Worm (Caenorhabditis elegans) whole organism, L1 larva: ENCODE data around the gene T12G3.2.

Experiments
- C16A3.4 ChIP-seq: fragments of 150-350 bp; optimal IDR thresholded peaks from 2 replicates; lab custom pipeline; 2014; ENCODE audit warnings: missing biosample characterization, missing genetic modification characterization
- C34B4.2 ChIP-seq: sonication (generic microtip); optimal IDR thresholded peaks from 2 replicates; lab custom pipeline; 2017; ENCODE audit warnings: mild to moderate bottlenecking, missing genetic modification characterization, missing compliant biosample characterization
- F16B12.6 ChIP-seq: fragments of 150-350 bp; optimal IDR thresholded peaks from 2 replicates; lab custom pipeline; 2014; ENCODE audit warnings: missing biosample characterization, missing genetic modification characterization
- aly-2 ChIP-seq: fragments of 150-350 bp; optimal IDR thresholded peaks from 2 replicates; lab custom pipeline; 2014; ENCODE audit warnings: missing biosample characterization, missing genetic modification characterization
- blmp-1 ChIP-seq: fragments of 150-350 bp; optimal IDR thresholded peaks from 2 replicates; lab custom pipeline; 2014; ENCODE audit warnings: missing biosample characterization, missing genetic modification characterization
- ceh-88 ChIP-seq: fragments of 200-800 bp; sonication (Bioruptor generic); IDR thresholded peaks from 2 replicates; pipeline ENCODE4 v1.3.6; 2022; ENCODE audit warnings: missing genetic modification characterization, missing compliant biosample characterization
- ceh-90 ChIP-seq: sonication (generic microtip); optimal IDR thresholded peaks from 2 replicates; lab custom pipeline; 2016; ENCODE audit warnings: missing genetic modification characterization, missing compliant biosample characterization
- ces-1 ChIP-seq: fragments of 150-350 bp; optimal IDR thresholded peaks from 2 replicates; lab custom pipeline; 2014; ENCODE audit warnings: missing biosample characterization, missing genetic modification reagents, missing genetic modification characterization
- dpl-1 ChIP-seq, 3 experiments: fragments of 150-350 bp in 2 of 3; sonication (generic microtip) in 1 of 3; optimal IDR thresholded peaks; 2 replicates each; lab custom pipeline; 2014 to 2017; ENCODE audit warnings: missing biosample characterization in 3 of 3, missing genetic modification characterization in 3 of 3, missing genetic modification reagents in 3 of 3
- efl-3 ChIP-seq: fragments of 200-800 bp; sonication (Bioruptor generic); optimal IDR thresholded peaks from 2 replicates; lab custom pipeline; 2018; ENCODE audit warnings: mild to moderate bottlenecking, missing genetic modification characterization, missing compliant biosample characterization
- egl-13 ChIP-seq: sonication (generic microtip); optimal IDR thresholded peaks from 2 replicates; lab custom pipeline; 2016; ENCODE audit warnings: missing genotype, missing genetic modification reagents, missing genetic modification characterization, missing compliant biosample characterization
- elt-2 ChIP-seq: sonication (generic microtip); optimal IDR thresholded peaks from 2 replicates; lab custom pipeline; 2016; ENCODE audit warnings: missing genetic modification characterization, mild to moderate bottlenecking, inconsistent platforms, missing compliant biosample characterization, missing genetic modification reagents
- elt-3 ChIP-seq, 6 experiments: fragments of 150-350 bp in 1 of 6; sonication (generic microtip); optimal IDR thresholded peaks; 2 replicates each; lab custom pipeline; 2017 to 2018; ENCODE audit warnings: missing biosample characterization in 6 of 6, missing genetic modification characterization in 6 of 6, inconsistent platforms in 1 of 6
- fkh-10 ChIP-seq: sonication (generic microtip); optimal IDR thresholded peaks from 2 replicates; lab custom pipeline; 2017; ENCODE audit warnings: missing biosample characterization, missing genetic modification reagents, missing genetic modification characterization
- fkh-8 ChIP-seq: sonication (generic microtip); optimal IDR thresholded peaks from 2 replicates; lab custom pipeline; 2016; ENCODE audit warnings: mild to moderate bottlenecking, missing genetic modification characterization, missing compliant biosample characterization
- fos-1 ChIP-seq: fragments of 150-350 bp; optimal IDR thresholded peaks from 2 replicates; lab custom pipeline; 2014; ENCODE audit warnings: missing biosample characterization, missing genetic modification characterization
- hpl-2 ChIP-seq: fragments of 150-350 bp; optimal IDR thresholded peaks from 2 replicates; lab custom pipeline; 2014; ENCODE audit warnings: missing biosample characterization, missing genetic modification reagents, missing genetic modification characterization
- irx-1 ChIP-seq: sonication (generic microtip); optimal IDR thresholded peaks from 2 replicates; lab custom pipeline; 2016; ENCODE audit warnings: missing genetic modification characterization, missing compliant biosample characterization
- jun-1 ChIP-seq: fragments of 150-350 bp; optimal IDR thresholded peaks from 2 replicates; lab custom pipeline; 2014; ENCODE audit warnings: missing biosample characterization, missing genetic modification reagents, missing genetic modification characterization
- lin-14 ChIP-seq: fragments of 200-800 bp; sonication (Bioruptor generic); optimal IDR thresholded peaks from 2 replicates; lab custom pipeline; 2018; ENCODE audit warnings: mild to moderate bottlenecking, missing genetic modification characterization, moderate library complexity, missing compliant biosample characterization
- lin-15B ChIP-seq: fragments of 150-350 bp; sonication (generic microtip); optimal IDR thresholded peaks from 3 replicates; lab custom pipeline; 2014; ENCODE audit warnings: missing biosample characterization, missing genetic modification characterization
- lin-35 ChIP-seq, 2 experiments: fragments of 150-350 bp; optimal IDR thresholded peaks; 2 replicates each; lab custom pipeline; 2014; ENCODE audit warnings: missing biosample characterization in 2 of 2, missing genetic modification characterization in 2 of 2, missing genetic modification reagents in 2 of 2
- lir-3 ChIP-seq: sonication (generic microtip); optimal IDR thresholded peaks from 2 replicates; lab custom pipeline; 2016; ENCODE audit warnings: mild to moderate bottlenecking, missing genetic modification characterization, moderate library complexity, missing compliant biosample characterization; ENCODE audit not compliant: poor library complexity
- lsy-2 ChIP-seq, 2 experiments: fragments of 150-350 bp; optimal IDR thresholded peaks; 2 replicates each; lab custom pipeline; 2014; ENCODE audit warnings: missing biosample characterization in 2 of 2, missing genetic modification characterization in 2 of 2
- mab-9 ChIP-seq: fragments of 200-800 bp; sonication (Bioruptor generic); IDR thresholded peaks from 2 replicates; pipeline ENCODE4 v1.3.6; 2022; ENCODE audit warnings: missing genetic modification reagents, missing genetic modification characterization, missing compliant biosample characterization
- mef-2 ChIP-seq: fragments of 150-350 bp; optimal IDR thresholded peaks from 2 replicates; lab custom pipeline; 2014; ENCODE audit warnings: missing biosample characterization, missing genetic modification characterization
- mep-1 ChIP-seq: fragments of 150-350 bp; optimal IDR thresholded peaks from 2 replicates; lab custom pipeline; 2014; ENCODE audit warnings: missing biosample characterization, missing genetic modification characterization
- nhr-19 ChIP-seq: fragments of 200-800 bp; sonication (Bioruptor generic); conservative IDR thresholded peaks from 2 replicates; pipeline ENCODE4 v1.3.6; 2022; ENCODE audit warnings: missing genetic modification characterization, missing compliant biosample characterization
- nhr-20 ChIP-seq: sonication (generic microtip); optimal IDR thresholded peaks from 2 replicates; lab custom pipeline; 2016; ENCODE audit warnings: mild to moderate bottlenecking, missing genetic modification characterization, missing compliant biosample characterization
- nhr-237 ChIP-seq: fragments of 150-350 bp; optimal IDR thresholded peaks from 2 replicates; lab custom pipeline; 2014; ENCODE audit warnings: missing biosample characterization, missing genetic modification characterization
- nhr-28 ChIP-seq: fragments of 150-350 bp; optimal IDR thresholded peaks from 2 replicates; lab custom pipeline; 2014; ENCODE audit warnings: missing biosample characterization, missing genetic modification characterization
- nhr-85 ChIP-seq: sonication (generic microtip); peaks from one replicate; lab custom pipeline; 2016; ENCODE audit warnings: missing genetic modification characterization, inconsistent platforms, missing compliant biosample characterization
- nhr-90 ChIP-seq: sonication (generic microtip); optimal IDR thresholded peaks from 2 replicates; lab custom pipeline; 2016; ENCODE audit warnings: mild to moderate bottlenecking, missing genetic modification characterization, missing compliant biosample characterization; ENCODE audit not compliant: poor library complexity
- pag-3 ChIP-seq: sonication (generic microtip); optimal IDR thresholded peaks from 2 replicates; lab custom pipeline; 2017; ENCODE audit warnings: missing genetic modification characterization, mild to moderate bottlenecking, missing compliant biosample characterization, antibody characterized with exemption, borderline replicate concordance; ENCODE audit not compliant: insufficient read depth
- pax-3 ChIP-seq: fragments of 200-800 bp; sonication (Bioruptor generic); optimal IDR thresholded peaks from 2 replicates; lab custom pipeline; 2018; ENCODE audit warnings: mild to moderate bottlenecking, missing genetic modification characterization, moderate library complexity, missing compliant biosample characterization
- pqm-1 ChIP-seq: sonication (generic microtip); optimal IDR thresholded peaks from 3 replicates; lab custom pipeline; 2017; ENCODE audit warnings: missing biosample characterization, missing genetic modification characterization
- snpc-4 ChIP-seq: fragments of 150-350 bp; optimal IDR thresholded peaks from 2 replicates; lab custom pipeline; 2014; ENCODE audit warnings: missing biosample characterization, missing genetic modification characterization
- sox-4 ChIP-seq: sonication (generic microtip); optimal IDR thresholded peaks from 2 replicates; lab custom pipeline; 2016; ENCODE audit warnings: missing genetic modification characterization, missing compliant biosample characterization
- sptf-1 ChIP-seq: fragments of 150-350 bp; optimal IDR thresholded peaks from 2 replicates; lab custom pipeline; 2014; ENCODE audit warnings: missing biosample characterization, missing genetic modification characterization
- sup-37 ChIP-seq: fragments of 200-800 bp; sonication (Bioruptor generic); optimal IDR thresholded peaks from 2 replicates; lab custom pipeline; 2018; ENCODE audit warnings: mild to moderate bottlenecking, missing genetic modification characterization, missing compliant biosample characterization
- swsn-7 ChIP-seq: sonication (generic microtip); optimal IDR thresholded peaks from 2 replicates; lab custom pipeline; 2016; ENCODE audit warnings: missing genetic modification characterization, missing compliant biosample characterization
- tbx-2 ChIP-seq: sonication (generic microtip); optimal IDR thresholded peaks from 2 replicates; lab custom pipeline; 2016; ENCODE audit warnings: missing genetic modification characterization, missing compliant biosample characterization
- unc-130 ChIP-seq: fragments of 150-350 bp; optimal IDR thresholded peaks from 2 replicates; lab custom pipeline; 2017; ENCODE audit warnings: missing biosample characterization, missing genetic modification characterization, inconsistent platforms
- unc-30 ChIP-seq: sonication (generic microtip); optimal IDR thresholded peaks from 2 replicates; lab custom pipeline; 2017; ENCODE audit warnings: missing biosample characterization, missing genetic modification characterization
- unc-98 ChIP-seq: fragments of 200-800 bp; sonication (Bioruptor generic); IDR thresholded peaks from 2 replicates; pipeline ENCODE4 v1.3.6; 2022; ENCODE audit warnings: missing genetic modification characterization, missing compliant biosample characterization
- xbp-1 ChIP-seq: sonication (generic microtip); optimal IDR thresholded peaks from 2 replicates; lab custom pipeline; 2016; ENCODE audit warnings: missing genetic modification characterization, missing compliant biosample characterization
- zag-1 ChIP-seq: fragments of 150-350 bp; optimal IDR thresholded peaks from 2 replicates; lab custom pipeline; 2014; ENCODE audit warnings: missing biosample characterization, missing genetic modification characterization

The T12G3.2 gene

ce11 chrIV:12012439-12013003 lies 34.2 kb downstream of the T12G3.2 start (continued):
- peak; percentile 90 for TF ChIP-seq pag-3 (tag; lab: Kevin White, UChicago)
- TF ChIP-seq jun-1 (tag; lab: Kevin White, UChicago), result no peak
- no peak for TF ChIP-seq lir-3
- peak; percentile 27 for TF ChIP-seq swsn-7 (tag; lab: Kevin White, UChicago)
- TF ChIP-seq mef-2 (tag; lab: Kevin White, UChicago), result no peak
- peak; percentile 44 for TF ChIP-seq nhr-19
- no peak for TF ChIP-seq nhr-237 (tag; lab: Kevin White, UChicago)
- peak; percentile 25 for TF ChIP-seq xbp-1 (tag; lab: Kevin White, UChicago)
- TF ChIP-seq fkh-8, result no peak
- no peak for TF ChIP-seq zag-1 (tag; lab: Kevin White, UChicago)
- no peak for TF ChIP-seq C34B4.2 (tag; lab: Kevin White, UChicago)
- no peak for TF ChIP-seq nhr-90
- no peak for TF ChIP-seq sox-4 (tag; lab: Kevin White, UChicago)
- TF ChIP-seq blmp-1, result no peak
- TF ChIP-seq efl-3 (GFP tag; lab: Kevin White, UChicago), result no peak
- no peak for TF ChIP-seq fkh-10 (GFP tag; lab: Kevin White, UChicago)
- TF ChIP-seq unc-30 (tag; lab: Kevin White, UChicago), result no peak
- no peak for TF ChIP-seq nhr-85 (tag; lab: Kevin White, UChicago)
- TF ChIP-seq unc-98 (GFP tag; lab: Robert Waterston, UW), result no peak
- TF ChIP-seq pqm-1 (tag; lab: Kevin White, UChicago), result no peak
- no peak for TF ChIP-seq ceh-88 (GFP tag; lab: Robert Waterston, UW)
- TF ChIP-seq ces-1, result no peak
- no peak for TF ChIP-seq nhr-28
- TF ChIP-seq lin-35 (GFP tag; optimal IDR thresholded peaks at IDR 0.05; lab: Kevin White, UChicago), result peak in 1 of 2 experiments; percentile 12
- TF ChIP-seq mab-9 (GFP tag; lab: Robert Waterston, UW), result no peak
- peak; percentile 32 for TF ChIP-seq nhr-20 (tag; lab: Kevin White, UChicago)
- no peak for TF ChIP-seq ceh-90 (tag; lab: Kevin White, UChicago)
- no peak for TF ChIP-seq snpc-4 (tag; lab: Kevin White, UChicago)
- peak in 1 of 2 experiments; percentile 22 for TF ChIP-seq lsy-2 (tag; optimal IDR thresholded peaks at IDR 0.05; lab: Kevin White, UChicago)
- TF ChIP-seq dpl-1 (GFP tag; optimal IDR thresholded peaks at IDR 0.05; lab: Kevin White, UChicago), result no peak
- no peak for TF ChIP-seq sup-37 (GFP tag; lab: Kevin White, UChicago)
- no peak for TF ChIP-seq sptf-1
- no peak for TF ChIP-seq F16B12.6
- TF ChIP-seq pax-3 (tag; lab: Kevin White, UChicago), result no peak
- no peak for TF ChIP-seq C16A3.4 (tag; lab: Kevin White, UChicago)
- peak; percentile 96 for TF ChIP-seq lin-14 (GFP tag; lab: Kevin White, UChicago)
- TF ChIP-seq tbx-2 (tag; lab: Kevin White, UChicago), result peak; percentile 42
- no peak for TF ChIP-seq mep-1 (tag; lab: Kevin White, UChicago)
- no peak for TF ChIP-seq hpl-2 (GFP tag; lab: Kevin White, UChicago)
- no peak for TF ChIP-seq unc-130 (tag; lab: Kevin White, UChicago)
- TF ChIP-seq lin-15B, result no peak
- no peak for TF ChIP-seq elt-2
- no peak for TF ChIP-seq irx-1 (tag; lab: Kevin White, UChicago)
- TF ChIP-seq elt-3 (tag; optimal IDR thresholded peaks at IDR 0.05; lab: Kevin White, UChicago), result no peak
- no peak for TF ChIP-seq fos-1
- TF ChIP-seq egl-13 (tag; lab: Kevin White, UChicago), result no peak
- no peak for TF ChIP-seq aly-2 (tag; lab: Kevin White, UChicago)
